1 fruit fly cellular context compared by ENCODE assay signal in genomic region chr3R:29204612-29205480, dm6.
TF ChIP-seq lines count a peak whose summit lies in the region.

No protein-coding gene starts in this region.

TF ChIP-seq in whole organism, embryonic, 481 proteins besides CTCF, POLR2A, EP300 and RAD21 (continued from another document and continues in another):
- TF ChIP-seq Max (GFP tag; optimal IDR thresholded peaks at IDR 0.05; lab: Kevin White, UChicago) (peak; percentile 53), tna (GFP tag; IDR thresholded peaks at IDR 0.05; lab: Robert Waterston, UW; ENCODE audit: partially characterized antibody) (no peak), chinmo (GFP tag; IDR thresholded peaks at IDR 0.05; lab: Robert Waterston, UW; ENCODE audit: partially characterized antibody) (no peak), Taf1 (GFP tag; IDR thresholded peaks at IDR 0.05; lab: Robert Waterston, UW) (no peak), onecut (GFP tag; IDR thresholded peaks at IDR 0.05; lab: Robert Waterston, UW) (peak; percentile 72), Vsx1 (GFP tag; optimal IDR thresholded peaks at IDR 0.05; lab: Kevin White, UChicago) (peak; percentile 32), Ravus (GFP tag; IDR thresholded peaks at IDR 0.05; lab: Robert Waterston, UW) (no peak), slp2 (GFP tag; optimal IDR thresholded peaks at IDR 0.05; lab: Kevin White, UChicago) (peak; percentile 55), CG2712 (tag; optimal IDR thresholded peaks at IDR 0.05; lab: Kevin White, UChicago) (peak; percentile 86), CG17802 (tag; optimal IDR thresholded peaks at IDR 0.05; lab: Kevin White, UChicago) (peak; percentile 47), CG31388 (GFP tag; optimal IDR thresholded peaks at IDR 0.05; lab: Kevin White, UChicago) (peak; percentile 30), lov (optimal IDR thresholded peaks at IDR 0.05; lab: Kevin White, UChicago) (no peak), lov (GFP tag; IDR thresholded peaks at IDR 0.05; lab: Robert Waterston, UW) (peak; percentile 65; the same call in 1 of the 3 replicates), CG10462 (GFP tag; optimal IDR thresholded peaks at IDR 0.05; lab: Kevin White, UChicago) (peak; percentile 41), CG2199 (GFP tag; IDR thresholded peaks at IDR 0.05; lab: Robert Waterston, UW) (peak; percentile 76; the same call in 2 of the 3 replicates), jumu (GFP tag; optimal IDR thresholded peaks at IDR 0.05; lab: Kevin White, UChicago) (peak; percentile 74), CG10565 (GFP tag; optimal IDR thresholded peaks at IDR 0.05; lab: Kevin White, UChicago) (peak; percentile 24), CG4424 (GFP tag; optimal IDR thresholded peaks at IDR 0.05; lab: Kevin White, UChicago) (peak; percentile 84), az2 (GFP tag; optimal IDR thresholded peaks at IDR 0.05; lab: Kevin White, UChicago) (peak; percentile 78), croc (GFP tag; conservative IDR thresholded peaks at IDR 0.05; lab: Robert Waterston, UW) (peak; percentile 78), CG11247 (GFP tag; IDR thresholded peaks at IDR 0.05; lab: Robert Waterston, UW) (peak; percentile 32; the same call in 1 of the 2 replicates), lab (GFP tag; optimal IDR thresholded peaks at IDR 0.05; lab: Kevin White, UChicago) (peak; percentile 76), sens (GFP tag; lab: Kevin White, UChicago) (peak; percentile 97), Usf (GFP tag; optimal IDR thresholded peaks at IDR 0.05; lab: Kevin White, UChicago) (peak; percentile 39), CG8290 (GFP tag; optimal IDR thresholded peaks at IDR 0.05; lab: Kevin White, UChicago) (peak; percentile 77), CG8290 (tag; optimal IDR thresholded peaks at IDR 0.05; lab: Kevin White, UChicago) (peak; percentile 10 to 87), CG6689 (GFP tag; IDR thresholded peaks at IDR 0.05; lab: Robert Waterston, UW) (peak; percentile 87), ato (GFP tag; IDR thresholded peaks at IDR 0.05; lab: Robert Waterston, UW; ENCODE audit: partially characterized antibody) (no peak), CG4820 (GFP tag; optimal IDR thresholded peaks at IDR 0.05; lab: Kevin White, UChicago) (peak; percentile 83), CG11695 (GFP tag; IDR thresholded peaks at IDR 0.05; lab: Robert Waterston, UW) (peak; percentile 65; the same call in 2 of the 3 replicates), Doc3 (GFP tag; IDR thresholded peaks at IDR 0.05; lab: Robert Waterston, UW; ENCODE audit: partially characterized antibody) (no peak), Dek (tag; optimal IDR thresholded peaks at IDR 0.05; lab: Kevin White, UChicago) (peak; percentile 48), knrl (GFP tag; IDR thresholded peaks at IDR 0.05; lab: Robert Waterston, UW; ENCODE audit: partially characterized antibody) (no peak), hb (GFP tag; IDR thresholded peaks at IDR 0.05; lab: Robert Waterston, UW; ENCODE audit: partially characterized antibody) (0 out of 3 replicates have a peak, but pooled peaks have one; percentile 15), ham (GFP tag; IDR thresholded peaks at IDR 0.05; lab: Robert Waterston, UW) (no peak), Hmr (GFP tag; optimal IDR thresholded peaks at IDR 0.05; lab: Kevin White, UChicago) (peak; percentile 16), sc (optimal IDR thresholded peaks at IDR 0.05; lab: Kevin White, UChicago) (no peak), sc (GFP tag; optimal IDR thresholded peaks at IDR 0.05; lab: Kevin White, UChicago) (peak; percentile 73), inv (GFP tag; IDR thresholded peaks at IDR 0.05; lab: Robert Waterston, UW; ENCODE audit: partially characterized antibody) (no peak), grn (GFP tag; optimal IDR thresholded peaks at IDR 0.05; lab: Kevin White, UChicago) (no peak), aop (GFP tag; IDR thresholded peaks at IDR 0.05; lab: Robert Waterston, UW) (peak; percentile 56; the same call in 1 of the 2 replicates), ATbp (GFP tag; optimal IDR thresholded peaks at IDR 0.05; lab: Kevin White, UChicago) (peak; percentile 86), odd (GFP tag; optimal IDR thresholded peaks at IDR 0.05; lab: Kevin White, UChicago) (peak; percentile 61), phol (tag; optimal IDR thresholded peaks at IDR 0.05; lab: Kevin White, UChicago) (peak; percentile 87), hkb (optimal IDR thresholded peaks at IDR 0.05; lab: Kevin White, UChicago) (no peak), hkb (GFP tag; IDR thresholded peaks at IDR 0.05; lab: Robert Waterston, UW) (peak; percentile 78), vnd (GFP tag; IDR thresholded peaks at IDR 0.05; lab: Robert Waterston, UW; ENCODE audit: partially characterized antibody) (no peak), CG16813 (GFP tag; IDR thresholded peaks at IDR 0.05; lab: Robert Waterston, UW; ENCODE audit: partially characterized antibody) (no peak), lbe (GFP tag; optimal IDR thresholded peaks at IDR 0.05; lab: Kevin White, UChicago) (no peak), CG12071 (GFP tag; optimal IDR thresholded peaks at IDR 0.05; lab: Kevin White, UChicago) (peak; percentile 76), Blimp-1 (GFP tag; optimal IDR thresholded peaks at IDR 0.05; lab: Kevin White, UChicago) (peak; percentile 84), slbo (GFP tag; IDR thresholded peaks at IDR 0.05; lab: Robert Waterston, UW) (peak; percentile 51), CG7745 (tag; optimal IDR thresholded peaks at IDR 0.05; lab: Kevin White, UChicago) (no peak), Scr (GFP tag; IDR thresholded peaks at IDR 0.05; lab: Robert Waterston, UW; ENCODE audit: partially characterized antibody) (no peak), NK7.1 (GFP tag; optimal IDR thresholded peaks at IDR 0.05; lab: Kevin White, UChicago) (no peak), Rfx (GFP tag; IDR thresholded peaks at IDR 0.05; lab: Robert Waterston, UW) (peak; percentile 60), zen (tag; optimal IDR thresholded peaks at IDR 0.05; lab: Kevin White, UChicago) (peak; percentile 60), CG18764 (GFP tag; optimal IDR thresholded peaks at IDR 0.05; lab: Kevin White, UChicago) (peak; percentile 74), CG10543 (GFP tag; optimal IDR thresholded peaks at IDR 0.05; lab: Kevin White, UChicago) (no peak), crc (GFP tag; optimal IDR thresholded peaks at IDR 0.05; lab: Kevin White, UChicago) (peak; percentile 27), B-H1 (GFP tag; IDR thresholded peaks at IDR 0.05; lab: Robert Waterston, UW) (peak; percentile 66), PHDP (tag; optimal IDR thresholded peaks at IDR 0.05; lab: Kevin White, UChicago) (peak; percentile 73), br (optimal IDR thresholded peaks at IDR 0.05; lab: Kevin White, UChicago) (no peak), Oaz (GFP tag; IDR thresholded peaks at IDR 0.05; lab: Robert Waterston, UW) (peak; percentile 27; the same call in 1 of the 2 replicates), HHEX (GFP tag; optimal IDR thresholded peaks at IDR 0.05; lab: Kevin White, UChicago) (peak; percentile 70), Hsf (GFP tag; optimal IDR thresholded peaks at IDR 0.05; lab: Kevin White, UChicago) (peak; percentile 66), Ets65A (GFP tag; lab: Kevin White, UChicago) (peak; percentile 92), tap (tag; optimal IDR thresholded peaks at IDR 0.05; lab: Kevin White, UChicago) (peak; percentile 74), fd102C (GFP tag; optimal IDR thresholded peaks at IDR 0.05; lab: Kevin White, UChicago) (no peak), vfl (GFP tag; optimal IDR thresholded peaks at IDR 0.05; lab: Kevin White, UChicago) (no peak), mirr (GFP tag; optimal IDR thresholded peaks at IDR 0.05; lab: Kevin White, UChicago) (no peak), CG15011 (GFP tag; optimal IDR thresholded peaks at IDR 0.05; lab: Kevin White, UChicago) (peak; percentile 10), her (GFP tag; optimal IDR thresholded peaks at IDR 0.05; lab: Kevin White, UChicago) (peak; percentile 58), ranshi (GFP tag; IDR thresholded peaks at IDR 0.05; lab: Robert Waterston, UW) (peak; percentile 72; the same call in 1 of the 2 replicates), D19B (GFP tag; optimal IDR thresholded peaks at IDR 0.05; lab: Kevin White, UChicago) (peak; percentile 6), pan (optimal IDR thresholded peaks at IDR 0.05; lab: Kevin White, UChicago) (no peak), pan (GFP tag; optimal IDR thresholded peaks at IDR 0.05 in 1 of 2, IDR thresholded peaks at IDR 0.05 in 1 of 2) (peak in 1 of 2 experiments; percentile 71), CG7271 (tag; optimal IDR thresholded peaks at IDR 0.05; lab: Kevin White, UChicago) (no peak), CG11560 (tag; IDR thresholded peaks at IDR 0.05; lab: Robert Waterston, UW) (0 out of 3 replicates have a peak, but pooled peaks have one; percentile 44), bsh (GFP tag; optimal IDR thresholded peaks at IDR 0.05; lab: Kevin White, UChicago) (peak; percentile 14 to 90), nerfin-1 (tag; optimal IDR thresholded peaks at IDR 0.05; lab: Kevin White, UChicago) (peak; percentile 72), Mes4 (GFP tag; optimal IDR thresholded peaks at IDR 0.05; lab: Kevin White, UChicago) (peak; percentile 77), CG14014 (GFP tag; IDR thresholded peaks at IDR 0.05; lab: Robert Waterston, UW) (0 out of 2 replicates have a peak, but pooled peaks have one; percentile 11), CG10431 (GFP tag; optimal IDR thresholded peaks at IDR 0.05; lab: Kevin White, UChicago) (peak; percentile 29), exex (tag; optimal IDR thresholded peaks at IDR 0.05; lab: Kevin White, UChicago) (no peak), gsb-n (tag; optimal IDR thresholded peaks at IDR 0.05; lab: Kevin White, UChicago) (peak; percentile 69), trem (tag; optimal IDR thresholded peaks at IDR 0.05; lab: Kevin White, UChicago) (peak; percentile 74), Pdp1 (GFP tag; optimal IDR thresholded peaks at IDR 0.05; lab: Kevin White, UChicago) (peak; percentile 71 to 75), maf-S (GFP tag; optimal IDR thresholded peaks at IDR 0.05; lab: Kevin White, UChicago) (peak; percentile 72), vvl (GFP tag; IDR thresholded peaks at IDR 0.05; lab: Robert Waterston, UW) (peak; percentile 88), CG7556 (GFP tag; optimal IDR thresholded peaks at IDR 0.05; lab: Kevin White, UChicago) (peak; percentile 72), yki (optimal IDR thresholded peaks at IDR 0.05; lab: Kevin White, UChicago) (no peak), Opbp (GFP tag; IDR thresholded peaks at IDR 0.05; lab: Robert Waterston, UW; ENCODE audit: partially characterized antibody) (no peak), nom (GFP tag; optimal IDR thresholded peaks at IDR 0.05; lab: Kevin White, UChicago) (peak; percentile 20), sd (tag; optimal IDR thresholded peaks at IDR 0.05; lab: Kevin White, UChicago) (peak; percentile 18), CG4360 (GFP tag; IDR thresholded peaks at IDR 0.05; lab: Robert Waterston, UW) (peak; percentile 99), Gug (GFP tag; IDR thresholded peaks at IDR 0.05; lab: Robert Waterston, UW) (peak; percentile 68), so (GFP tag; IDR thresholded peaks at IDR 0.05; lab: Robert Waterston, UW) (peak; percentile 68; the same call in 1 of the 3 replicates), Doc2 (GFP tag; IDR thresholded peaks at IDR 0.05; lab: Robert Waterston, UW) (peak; percentile 51; the same call in 1 of the 2 replicates), MBD-R2 (GFP tag; IDR thresholded peaks at IDR 0.05; lab: Robert Waterston, UW) (no peak), CG30431 (GFP tag; optimal IDR thresholded peaks at IDR 0.05; lab: Kevin White, UChicago) (peak; percentile 68), gce (GFP tag; IDR thresholded peaks at IDR 0.05; lab: Robert Waterston, UW) (peak; percentile 76), tgo (GFP tag; IDR thresholded peaks at IDR 0.05; lab: Robert Waterston, UW) (peak; percentile 69), Oli (tag; optimal IDR thresholded peaks at IDR 0.05; lab: Kevin White, UChicago) (peak; percentile 84), zf30C (GFP tag; optimal IDR thresholded peaks at IDR 0.05; lab: Kevin White, UChicago) (no peak), CG17568 (GFP tag; optimal IDR thresholded peaks at IDR 0.05; lab: Kevin White, UChicago) (peak; percentile 47), scrt (GFP tag; optimal IDR thresholded peaks at IDR 0.05; lab: Kevin White, UChicago) (peak; percentile 35), Sry-β (GFP tag; optimal IDR thresholded peaks at IDR 0.05; lab: Kevin White, UChicago) (no peak), CG6813 (GFP tag; optimal IDR thresholded peaks at IDR 0.05; lab: Kevin White, UChicago) (peak; percentile 57), jigr1 (GFP tag; IDR thresholded peaks at IDR 0.05; lab: Robert Waterston, UW) (peak; percentile 80; the same call in 2 of the 3 replicates), twi (tag; optimal IDR thresholded peaks at IDR 0.05; lab: Kevin White, UChicago) (peak; percentile 40), CG30020 (tag; optimal IDR thresholded peaks at IDR 0.05; lab: Kevin White, UChicago) (peak; percentile 1), CG1832 (GFP tag; optimal IDR thresholded peaks at IDR 0.05; lab: Kevin White, UChicago) (no peak), Jarid2 (GFP tag; optimal IDR thresholded peaks at IDR 0.05; lab: Kevin White, UChicago) (peak; percentile 42), CG17359 (tag; optimal IDR thresholded peaks at IDR 0.05; lab: Kevin White, UChicago) (peak; percentile 85), grau (tag; optimal IDR thresholded peaks at IDR 0.05; lab: Kevin White, UChicago) (peak; percentile 76), CG17912 (GFP tag; optimal IDR thresholded peaks at IDR 0.05; lab: Kevin White, UChicago) (no peak), pho (GFP tag; optimal IDR thresholded peaks at IDR 0.05; lab: Kevin White, UChicago) (peak; percentile 9), chif (GFP tag; optimal IDR thresholded peaks at IDR 0.05; lab: Kevin White, UChicago) (peak; percentile 52 to 76), pb (GFP tag; optimal IDR thresholded peaks at IDR 0.05; lab: Kevin White, UChicago) (peak; percentile 60), BEAF-32 (GFP tag; optimal IDR thresholded peaks at IDR 0.05; lab: Kevin White, UChicago) (no peak), HLH54F (GFP tag; optimal IDR thresholded peaks at IDR 0.05; lab: Kevin White, UChicago) (peak; percentile 25), Dad (GFP tag; optimal IDR thresholded peaks at IDR 0.05; lab: Kevin White, UChicago) (peak; percentile 33), CG13123 (GFP tag; optimal IDR thresholded peaks at IDR 0.05; lab: Kevin White, UChicago) (peak; percentile 38), Trl (optimal IDR thresholded peaks at IDR 0.05; lab: Kevin White, UChicago) (no peak), Trl (GFP tag; optimal IDR thresholded peaks at IDR 0.05; lab: Kevin White, UChicago) (peak; percentile 74), kay (GFP tag; optimal IDR thresholded peaks at IDR 0.05; lab: Kevin White, UChicago) (peak; percentile 52), fd3F (GFP tag; optimal IDR thresholded peaks at IDR 0.05; lab: Kevin White, UChicago) (peak; percentile 17), CG6683 (GFP tag; optimal IDR thresholded peaks at IDR 0.05; lab: Kevin White, UChicago) (peak; percentile 23), CG6791 (GFP tag; IDR thresholded peaks at IDR 0.05; lab: Robert Waterston, UW; ENCODE audit: partially characterized antibody) (no peak)
